Fruit fly (Drosophila melanogaster) whole organism, adult: ENCODE data around the gene Ykt6.

ENCODE experiments used
- CG11617 ChIP-seq: fragments of 200-800 bp; sonication (Bioruptor generic); optimal IDR thresholded peaks from 2 replicates; lab custom pipeline; 2017; ENCODE audit warnings: mild to moderate bottlenecking, missing biosample characterization, missing genetic modification reagents, missing genetic modification characterization
- Hr96 ChIP-seq: fragments of 200-800 bp; sonication (Bioruptor generic); optimal IDR thresholded peaks from 2 replicates; lab custom pipeline; 2016; ENCODE audit warnings: missing biosample characterization, missing genetic modification characterization
- bab1 ChIP-seq: fragments of 200-800 bp; sonication (Bioruptor generic); optimal IDR thresholded peaks from 3 replicates; lab custom pipeline; 2019; ENCODE audit warnings: missing biosample characterization, mild to moderate bottlenecking, missing genetic modification characterization, moderate library complexity
- kay ChIP-seq: fragments of 200-800 bp; sonication (Bioruptor generic); peaks from one replicate; lab custom pipeline; 2016; ENCODE audit warnings: missing biosample characterization, missing genetic modification characterization, borderline replicate concordance
- ovo ChIP-seq: fragments of 200-800 bp; sonication (Bioruptor generic); optimal IDR thresholded peaks from 2 replicates; lab custom pipeline; 2016; ENCODE audit warnings: missing biosample characterization, missing genetic modification characterization
- toe ChIP-seq: fragments of 200-800 bp; sonication (Bioruptor generic); optimal IDR thresholded peaks from 2 replicates; lab custom pipeline; 2016; ENCODE audit warnings: missing biosample characterization, missing genetic modification characterization

- TF ChIP-seq kay (no peak), CG11617 (GFP tag; lab: Kevin White, UChicago) (no peak), toe (GFP tag; lab: Kevin White, UChicago) (no peak), bab1 (GFP tag; lab: Kevin White, UChicago) (peak; percentile 34), ovo (GFP tag; lab: Kevin White, UChicago) (peak; percentile 42), Hr96 (GFP tag; lab: Kevin White, UChicago) (no peak)
These were observed 28.3 kb upstream of the Ykt6 start, which contains the start of gene Nek2 for dm6 chrX:7891596-7892538.
